Worm (Caenorhabditis elegans) whole organism, mixed stage, embryonic: ENCODE data around the gene K11H3.5.

Experiments used
- cnd-1 ChIP-seq: fragments of 200-800 bp; sonication (Bioruptor generic); optimal IDR thresholded peaks from 2 replicates; lab custom pipeline; 2018; ENCODE audit warnings: mild to moderate bottlenecking, missing genetic modification characterization, missing compliant biosample characterization
- drap-1 ChIP-seq: fragments of 200-800 bp; sonication (Bioruptor generic); optimal IDR thresholded peaks from 3 replicates; lab custom pipeline; 2018; ENCODE audit warnings: mild to moderate bottlenecking, missing genetic modification characterization, missing compliant biosample characterization
- elt-3 ChIP-seq: fragments of 150-350 bp; optimal IDR thresholded peaks from 2 replicates; lab custom pipeline; 2014; ENCODE audit warnings: missing biosample characterization, missing genetic modification characterization
- flh-1 ChIP-seq: fragments of 200-800 bp; sonication (Bioruptor generic); optimal IDR thresholded peaks from 2 replicates; lab custom pipeline; 2018; ENCODE audit warnings: mild to moderate bottlenecking, missing genetic modification characterization, moderate library complexity, missing compliant biosample characterization
- ham-2 ChIP-seq: fragments of 200-800 bp; sonication (Bioruptor generic); optimal IDR thresholded peaks from 2 replicates; lab custom pipeline; 2018; ENCODE audit warnings: mild to moderate bottlenecking, missing genetic modification characterization, missing compliant biosample characterization
- hlh-1 ChIP-seq: fragments of 150-350 bp; optimal IDR thresholded peaks from 2 replicates; lab custom pipeline; 2014; ENCODE audit warnings: missing biosample characterization, missing genetic modification reagents, missing genetic modification characterization
- lsy-2 ChIP-seq: fragments of 150-350 bp; optimal IDR thresholded peaks from 2 replicates; lab custom pipeline; 2014; ENCODE audit warnings: missing biosample characterization, missing genetic modification characterization
- mab-5 ChIP-seq: fragments of 150-350 bp; optimal IDR thresholded peaks from 2 replicates; lab custom pipeline; 2014; ENCODE audit warnings: missing biosample characterization, missing genetic modification characterization
- mep-1 ChIP-seq: fragments of 150-350 bp; optimal IDR thresholded peaks from 2 replicates; lab custom pipeline; 2017; ENCODE audit warnings: missing biosample characterization, missing genetic modification reagents, missing genetic modification characterization, inconsistent platforms
- mls-2 ChIP-seq: sonication (generic microtip); optimal IDR thresholded peaks from 2 replicates; lab custom pipeline; 2016; ENCODE audit warnings: mild to moderate bottlenecking, missing genetic modification characterization, moderate library complexity, missing compliant biosample characterization
- nhr-12 ChIP-seq: fragments of 150-350 bp; optimal IDR thresholded peaks from 2 replicates; lab custom pipeline; 2014; ENCODE audit warnings: missing biosample characterization, missing genetic modification characterization
- snpc-4 ChIP-seq: fragments of 150-350 bp; optimal IDR thresholded peaks from 2 replicates; lab custom pipeline; 2014; ENCODE audit warnings: missing biosample characterization, missing genetic modification characterization
- sptf-1 ChIP-seq: sonication (generic microtip); optimal IDR thresholded peaks from 2 replicates; lab custom pipeline; 2017; ENCODE audit warnings: mild to moderate bottlenecking, missing genetic modification characterization, moderate library complexity, missing compliant biosample characterization
- unc-120 ChIP-seq: sonication (generic microtip); optimal IDR thresholded peaks from 2 replicates; lab custom pipeline; 2017; ENCODE audit warnings: missing genetic modification characterization, missing compliant biosample characterization; ENCODE audit not compliant: poor library complexity, severe bottlenecking
- unc-39 ChIP-seq: fragments of 150-350 bp; optimal IDR thresholded peaks from 2 replicates; lab custom pipeline; 2014; ENCODE audit warnings: missing biosample characterization, missing genetic modification characterization
- unc-62 ChIP-seq: fragments of 150-350 bp; optimal IDR thresholded peaks from 2 replicates; lab custom pipeline; 2014; ENCODE audit warnings: missing biosample characterization, missing genetic modification reagents, missing genetic modification characterization
- zip-8 ChIP-seq: fragments of 150-350 bp; optimal IDR thresholded peaks from 2 replicates; lab custom pipeline; 2014; ENCODE audit warnings: missing biosample characterization, missing genetic modification characterization

Gene K11H3.5

ce11 chrIII:9878828-9879227, 35.3 kb downstream of the K11H3.5 start, which contains the start of gene ZK757.2:
TSS of gene ZK757.2 (minus strand) at chrIII:9878928.
- TF ChIP-seq cnd-1 (tag; lab: Kevin White, UChicago) = no peak
- no peak for TF ChIP-seq zip-8 (tag; lab: Kevin White, UChicago)
- TF ChIP-seq ham-2 (GFP tag; lab: Kevin White, UChicago) = no peak
- no peak for TF ChIP-seq mls-2 (tag; lab: Kevin White, UChicago)
- no peak for TF ChIP-seq lsy-2 (tag; lab: Kevin White, UChicago)

- TF ChIP-seq nhr-12 (tag; lab: Kevin White, UChicago) (no peak), hlh-1 (peak; percentile 30)
Observed at ce11 chrIII:9885609-9886008, 42.0 kb downstream of the K11H3.5 start.

- TF ChIP-seq zip-8 (tag; lab: Kevin White, UChicago) (no peak), unc-62 (GFP tag; lab: Kevin White, UChicago) (no peak), flh-1 (no peak), snpc-4 (no peak), unc-120 (tag; lab: Kevin White, UChicago) (no peak), sptf-1 (tag; lab: Kevin White, UChicago) (no peak), mab-5 (no peak)
Observed at ce11 chrIII:9886323-9886722, 42.8 kb downstream of the K11H3.5 start.

ce11 chrIII:9891324-9891723, 47.8 kb downstream of the K11H3.5 start, which contains the start of gene alg-4:
TSS of gene alg-4 (minus strand) at chrIII:9891424.
- no peak for TF ChIP-seq zip-8 (tag; lab: Kevin White, UChicago)
- no peak for TF ChIP-seq unc-39
- TF ChIP-seq drap-1 (GFP tag; lab: Kevin White, UChicago) = no peak
- TF ChIP-seq mep-1 (tag; lab: Kevin White, UChicago) = no peak

ce11 chrIII:9892855-9893254, 49.3 kb downstream of the K11H3.5 start, which contains the start of gene mam-7:
TSS of gene mam-7 (plus strand) at chrIII:9893155.
- TF ChIP-seq zip-8 (tag; lab: Kevin White, UChicago) = peak; percentile 66
- TF ChIP-seq elt-3 = no peak
